Worm (Caenorhabditis elegans) whole organism, L2 larva: ENCODE results near the gene nhr-137.

Experiments used
- egl-27 ChIP-seq: sonication (generic microtip); optimal IDR thresholded peaks from 3 replicates; lab custom pipeline; 2017; ENCODE audit warnings: missing biosample characterization, missing genetic modification reagents, missing genetic modification characterization
- unc-62 ChIP-seq: fragments of 150-350 bp; optimal IDR thresholded peaks from 2 replicates; lab custom pipeline; 2014; ENCODE audit warnings: missing biosample characterization, missing genetic modification reagents, missing genetic modification characterization

DNA sequence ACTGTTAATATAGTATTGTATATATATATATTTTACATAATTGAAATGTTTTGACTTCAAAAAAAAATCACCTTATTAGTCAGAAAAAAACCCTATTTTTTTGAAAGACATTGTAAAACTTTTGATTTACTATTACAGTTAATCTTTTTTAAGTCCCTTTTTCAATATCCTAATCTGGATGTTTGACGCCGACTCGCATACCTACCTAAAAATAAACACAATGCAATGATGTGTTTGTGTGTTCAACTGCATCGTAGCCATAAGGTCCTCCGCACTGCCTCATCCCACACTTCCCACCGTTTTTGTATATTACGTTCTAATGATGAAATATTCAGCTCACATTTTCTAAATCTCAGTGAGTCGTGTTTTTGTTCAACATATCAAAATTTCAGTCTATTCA lies 24.5 kb upstream of the nhr-137 start, which contains the start of gene F38B6.3:
- TF ChIP-seq unc-62 (GFP tag; lab: Kevin White, UChicago) (no peak), egl-27 (no peak)
